Worm (Caenorhabditis elegans) whole organism, L4 larva: ENCODE data around the gene F22B5.10.

Experiments used
- F26F4.8 ChIP-seq: fragments of 200-800 bp; sonication (Bioruptor generic); conservative IDR thresholded peaks from 2 replicates; pipeline ENCODE4 v1.3.6; 2022; ENCODE audit warnings: missing genetic modification characterization, missing compliant biosample characterization
- F49E8.2 ChIP-seq: sonication (generic microtip); optimal IDR thresholded peaks from 2 replicates; lab custom pipeline; 2016; ENCODE audit warnings: missing compliant biosample characterization, mild to moderate bottlenecking, missing genetic modification characterization, borderline replicate concordance
- R02D3.7 ChIP-seq: fragments of 150-350 bp; sonication (generic microtip); optimal IDR thresholded peaks from 3 replicates; lab custom pipeline; 2014; ENCODE audit warnings: missing biosample characterization, missing genetic modification characterization
- T20F7.1 ChIP-seq: fragments of 200-800 bp; sonication (Bioruptor generic); optimal IDR thresholded peaks from 2 replicates; lab custom pipeline; 2018; ENCODE audit warnings: mild to moderate bottlenecking, missing genetic modification characterization, missing compliant biosample characterization
- Y105C5A.15 ChIP-seq: fragments of 200-800 bp; sonication (Bioruptor generic); IDR thresholded peaks from 2 replicates; pipeline ENCODE4 v1.3.6; 2022; ENCODE audit warnings: missing genetic modification characterization, missing compliant biosample characterization
- ZK337.2 ChIP-seq: fragments of 200-800 bp; sonication (Bioruptor generic); IDR thresholded peaks from 2 replicates; pipeline ENCODE4 v1.3.6; 2022; ENCODE audit warnings: missing genetic modification reagents, missing genetic modification characterization, missing compliant biosample characterization
- aha-1 ChIP-seq: fragments of 150-350 bp; peaks from one replicate; lab custom pipeline; 2014; ENCODE audit warnings: missing biosample characterization, missing genetic modification characterization
- ama-1 ChIP-seq: fragments of 150-350 bp; optimal IDR thresholded peaks from 2 replicates; lab custom pipeline; 2014; ENCODE audit warnings: inconsistent platforms, mixed read lengths
- arid-1 ChIP-seq: fragments of 200-800 bp; sonication (Bioruptor generic); conservative IDR thresholded peaks from 2 replicates; pipeline ENCODE4 v1.3.6; 2022; ENCODE audit warnings: missing genetic modification reagents, missing genetic modification characterization, missing compliant biosample characterization
- attf-4 ChIP-seq: sonication (generic microtip); optimal IDR thresholded peaks from 3 replicates; lab custom pipeline; 2017; ENCODE audit warnings: missing biosample characterization, missing genetic modification characterization
- ceh-20 ChIP-seq: fragments of 200-800 bp; sonication (Bioruptor generic); IDR thresholded peaks from 2 replicates; pipeline ENCODE4 v1.3.6; 2022; ENCODE audit warnings: missing genetic modification reagents, missing genetic modification characterization, missing compliant biosample characterization
- ceh-44 ChIP-seq: fragments of 200-800 bp; sonication (Bioruptor generic); IDR thresholded peaks from 2 replicates; pipeline ENCODE4 v1.3.6; 2022; ENCODE audit warnings: missing genetic modification reagents, missing genetic modification characterization, missing compliant biosample characterization
- ceh-62 ChIP-seq: sonication (generic microtip); optimal IDR thresholded peaks from 2 replicates; lab custom pipeline; 2017; ENCODE audit warnings: missing biosample characterization, missing genetic modification characterization
- ces-1 ChIP-seq: fragments of 150-350 bp; sonication (generic microtip); optimal IDR thresholded peaks from 4 replicates; lab custom pipeline; 2014; ENCODE audit warnings: missing biosample characterization, missing genetic modification reagents, missing genetic modification characterization
- daf-12 ChIP-seq: fragments of 150-350 bp; optimal IDR thresholded peaks from 2 replicates; lab custom pipeline; 2014; ENCODE audit warnings: missing biosample characterization, missing genetic modification reagents, missing genetic modification characterization
- daf-16 ChIP-seq, 3 experiments: sonication (generic microtip); optimal IDR thresholded peaks; 2 replicates each; lab custom pipeline; 2016 to 2017; ENCODE audit warnings: missing genetic modification characterization in 3 of 3, missing genetic modification reagents in 3 of 3, mild to moderate bottlenecking in 2 of 3, missing compliant biosample characterization in 2 of 3, missing biosample characterization in 1 of 3, moderate library complexity in 1 of 3
- dmd-9 ChIP-seq: fragments of 200-800 bp; sonication (Bioruptor generic); IDR thresholded peaks from 2 replicates; pipeline ENCODE4 v1.3.6; 2022; ENCODE audit warnings: missing genetic modification reagents, missing genetic modification characterization, missing compliant biosample characterization
- duxl-1 ChIP-seq: sonication (generic microtip); optimal IDR thresholded peaks from 2 replicates; lab custom pipeline; 2016; ENCODE audit warnings: mild to moderate bottlenecking, missing genetic modification characterization, moderate library complexity, missing compliant biosample characterization; ENCODE audit not compliant: poor library complexity
- hif-1 ChIP-seq, 2 experiments: sonication (generic microtip); optimal IDR thresholded peaks; 2 replicates each; lab custom pipeline; 2016 to 2017; ENCODE audit warnings: missing compliant biosample characterization in 2 of 2, missing genetic modification characterization in 2 of 2, missing genetic modification reagents in 2 of 2, missing genotype in 2 of 2, mild to moderate bottlenecking in 1 of 2
- hlh-11 ChIP-seq: fragments of 200-800 bp; sonication (Bioruptor generic); optimal IDR thresholded peaks from 2 replicates; lab custom pipeline; 2018; ENCODE audit warnings: mild to moderate bottlenecking, missing genetic modification characterization, missing compliant biosample characterization
- hlh-30 ChIP-seq: sonication (generic microtip); optimal IDR thresholded peaks from 2 replicates; lab custom pipeline; 2017; ENCODE audit warnings: antibody characterized with exemption, mild to moderate bottlenecking, missing genetic modification characterization, missing compliant biosample characterization; ENCODE audit not compliant: insufficient read depth
- hmg-1.1 ChIP-seq: fragments of 200-800 bp; sonication (Bioruptor generic); IDR thresholded peaks from 2 replicates; pipeline ENCODE4 v1.3.6; 2022; ENCODE audit warnings: missing genetic modification reagents, missing genetic modification characterization, missing compliant biosample characterization
- jun-1 ChIP-seq: fragments of 150-350 bp; optimal IDR thresholded peaks from 2 replicates; lab custom pipeline; 2014; ENCODE audit warnings: missing biosample characterization, missing genetic modification reagents, missing genetic modification characterization
- lim-7 ChIP-seq: fragments of 200-800 bp; sonication (Bioruptor generic); IDR thresholded peaks from 2 replicates; pipeline ENCODE4 v1.3.6; 2022; ENCODE audit warnings: missing genetic modification characterization, missing compliant biosample characterization
- lin-15B ChIP-seq: fragments of 150-350 bp; sonication (generic microtip); optimal IDR thresholded peaks from 3 replicates; lab custom pipeline; 2014; ENCODE audit warnings: missing biosample characterization, missing genetic modification characterization
- lin-29 ChIP-seq: fragments of 200-800 bp; sonication (Bioruptor generic); IDR thresholded peaks from 2 replicates; pipeline ENCODE4 v1.3.6; 2022; ENCODE audit warnings: missing genetic modification reagents, missing genetic modification characterization, missing compliant biosample characterization
- lin-38 ChIP-seq: fragments of 200-800 bp; sonication (Bioruptor generic); IDR thresholded peaks from 2 replicates; pipeline ENCODE4 v1.3.6; 2022; ENCODE audit warnings: missing genetic modification reagents, missing genetic modification characterization, missing compliant biosample characterization
- lsy-2 ChIP-seq, 2 experiments: fragments of 150-350 bp in 1 of 2; sonication (generic microtip) in 1 of 2; optimal IDR thresholded peaks; 2 replicates each; lab custom pipeline; 2014 to 2017; ENCODE audit warnings: missing biosample characterization in 2 of 2, missing genetic modification characterization in 2 of 2
- madf-5 ChIP-seq, 2 experiments: fragments of 200-800 bp; sonication (Bioruptor generic); IDR thresholded peaks; 2 replicates each; pipeline ENCODE4 v1.3.6; 2022; ENCODE audit warnings: missing compliant biosample characterization in 2 of 2, missing genetic modification characterization in 2 of 2
- madf-9 ChIP-seq: fragments of 200-800 bp; sonication (Bioruptor generic); conservative IDR thresholded peaks from 2 replicates; pipeline ENCODE4 v1.3.6; 2022; ENCODE audit warnings: missing genetic modification reagents, missing genetic modification characterization, missing compliant biosample characterization
- mxl-2 ChIP-seq: fragments of 200-800 bp; sonication (Bioruptor generic); conservative IDR thresholded peaks from 2 replicates; pipeline ENCODE4 v1.3.6; 2022; ENCODE audit warnings: missing genetic modification reagents, missing genetic modification characterization, missing compliant biosample characterization
- mxl-3 ChIP-seq: fragments of 200-800 bp; sonication (Bioruptor generic); optimal IDR thresholded peaks from 2 replicates; lab custom pipeline; 2018; ENCODE audit warnings: mild to moderate bottlenecking, missing genetic modification characterization, missing compliant biosample characterization
- nhr-10 ChIP-seq: fragments of 150-350 bp; optimal IDR thresholded peaks from 2 replicates; lab custom pipeline; 2014; ENCODE audit warnings: missing biosample characterization, missing genetic modification characterization
- nhr-11 ChIP-seq: fragments of 150-350 bp; optimal IDR thresholded peaks from 2 replicates; lab custom pipeline; 2014; ENCODE audit warnings: missing biosample characterization, missing genetic modification characterization
- nhr-111 ChIP-seq: fragments of 200-800 bp; sonication (Bioruptor generic); optimal IDR thresholded peaks from 2 replicates; lab custom pipeline; 2018; ENCODE audit warnings: mild to moderate bottlenecking, missing genetic modification characterization, missing compliant biosample characterization
- nhr-237 ChIP-seq: sonication (generic microtip); optimal IDR thresholded peaks from 2 replicates; lab custom pipeline; 2017; ENCODE audit warnings: missing biosample characterization, missing genetic modification characterization
- nhr-25 ChIP-seq: sonication (generic microtip); optimal IDR thresholded peaks from 2 replicates; lab custom pipeline; 2017; ENCODE audit warnings: missing genetic modification characterization, mild to moderate bottlenecking, missing compliant biosample characterization, antibody characterized with exemption, moderate library complexity, borderline replicate concordance; ENCODE audit not compliant: insufficient read depth
- nhr-42 ChIP-seq: fragments of 200-800 bp; sonication (Bioruptor generic); IDR thresholded peaks from 2 replicates; pipeline ENCODE4 v1.3.6; 2022; ENCODE audit warnings: missing genetic modification characterization, missing compliant biosample characterization
- nhr-48 ChIP-seq: sonication (generic microtip); optimal IDR thresholded peaks from 2 replicates; lab custom pipeline; 2016; ENCODE audit warnings: mild to moderate bottlenecking, missing genetic modification characterization, missing compliant biosample characterization
- nhr-6 ChIP-seq: fragments of 150-350 bp; optimal IDR thresholded peaks from 2 replicates; lab custom pipeline; 2014; ENCODE audit warnings: missing biosample characterization, missing genetic modification characterization
- nhr-76 ChIP-seq: fragments of 150-350 bp; optimal IDR thresholded peaks from 2 replicates; lab custom pipeline; 2014; ENCODE audit warnings: missing biosample characterization, missing genetic modification characterization
- rbr-2 ChIP-seq: sonication (generic microtip); optimal IDR thresholded peaks from 2 replicates; lab custom pipeline; 2016; ENCODE audit warnings: missing genotype, missing genetic modification characterization, missing compliant biosample characterization
- saeg-2 ChIP-seq: fragments of 200-800 bp; sonication (Bioruptor generic); IDR thresholded peaks from 2 replicates; pipeline ENCODE4 v1.3.6; 2022; ENCODE audit warnings: missing genetic modification reagents, missing genetic modification characterization, missing compliant biosample characterization
- spr-3 ChIP-seq: fragments of 200-800 bp; sonication (Bioruptor generic); optimal IDR thresholded peaks from 2 replicates; lab custom pipeline; 2018; ENCODE audit warnings: mild to moderate bottlenecking, missing genetic modification characterization, missing compliant biosample characterization
- tag-97 ChIP-seq: fragments of 200-800 bp; sonication (Bioruptor generic); IDR thresholded peaks from 2 replicates; pipeline ENCODE4 v1.3.6; 2022; ENCODE audit warnings: missing genetic modification characterization, missing compliant biosample characterization
- tra-1 ChIP-seq: fragments of 200-800 bp; sonication (Bioruptor generic); IDR thresholded peaks from 2 replicates; pipeline ENCODE4 v1.3.6; 2022; ENCODE audit warnings: missing genetic modification reagents, missing genetic modification characterization, missing compliant biosample characterization
- unc-62 ChIP-seq, 3 experiments: fragments of 150-350 bp in 1 of 3; sonication (generic microtip); optimal IDR thresholded peaks in 2 of 3; peaks in 1 of 3; 1 replicate in 1 of 3; 2 replicates in 2 of 3; lab custom pipeline; 2014 to 2017; ENCODE audit warnings: missing biosample characterization in 3 of 3, missing genetic modification characterization in 3 of 3, missing genetic modification reagents in 3 of 3, missing genotype in 1 of 3
- vab-7 ChIP-seq: fragments of 200-800 bp; sonication (Bioruptor generic); IDR thresholded peaks from 2 replicates; pipeline ENCODE4 v1.3.6; 2022; ENCODE audit warnings: missing genetic modification reagents, missing genetic modification characterization, missing compliant biosample characterization
- zfp-2 ChIP-seq: sonication (generic microtip); optimal IDR thresholded peaks from 2 replicates; lab custom pipeline; 2016; ENCODE audit warnings: mild to moderate bottlenecking, missing genetic modification characterization, missing compliant biosample characterization
- ztf-11 ChIP-seq: fragments of 150-350 bp; optimal IDR thresholded peaks from 2 replicates; lab custom pipeline; 2014; ENCODE audit warnings: missing biosample characterization, missing genetic modification characterization
- ztf-7 ChIP-seq: fragments of 150-350 bp; optimal IDR thresholded peaks from 2 replicates; lab custom pipeline; 2014; ENCODE audit warnings: missing biosample characterization, missing genetic modification characterization

F22B5.10 gene

DNA sequence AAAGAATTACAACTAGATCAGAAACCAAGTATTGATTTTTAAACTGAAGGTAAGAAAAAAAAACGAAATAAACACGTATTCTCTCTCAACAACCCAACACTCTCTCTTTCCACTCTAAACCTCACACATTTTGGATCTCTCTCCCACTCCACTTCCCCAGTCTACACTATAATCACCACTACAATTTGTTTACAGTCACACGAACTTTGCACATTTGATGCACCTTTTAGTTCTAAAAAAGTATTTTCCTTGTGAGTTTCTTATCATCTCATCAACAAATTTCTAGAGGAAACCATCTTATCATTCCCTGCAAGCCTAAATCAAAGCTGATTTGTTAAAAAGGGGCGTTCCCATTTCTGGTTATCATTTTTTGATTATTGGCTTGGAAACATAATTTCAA is 17.6 kb downstream of the F22B5.10 start (continued):
- no peak for TF ChIP-seq F26F4.8 (GFP tag; lab: Robert Waterston, UW)
- TF ChIP-seq nhr-42 = no peak
- TF ChIP-seq daf-16 (GFP tag; optimal IDR thresholded peaks at IDR 0.05; lab: Kevin White, UChicago) = peak in 1 of 2 experiments; percentile 77
- peak; percentile 98 for TF ChIP-seq daf-16 (tag; optimal IDR thresholded peaks at IDR 0.05; lab: Kevin White, UChicago)
- no peak for TF ChIP-seq zfp-2 (tag; lab: Kevin White, UChicago)
- no peak for TF ChIP-seq ztf-11 (tag; lab: Kevin White, UChicago)
- no peak for TF ChIP-seq lin-38
- no peak for TF ChIP-seq ama-1 (lab: Kevin White, UChicago)
- TF ChIP-seq ceh-44 (GFP tag; lab: Robert Waterston, UW) = no peak
- no peak for TF ChIP-seq vab-7 (GFP tag; lab: Robert Waterston, UW)
- TF ChIP-seq lim-7 (GFP tag; lab: Robert Waterston, UW) = no peak
- no peak for TF ChIP-seq tag-97 (GFP tag; lab: Robert Waterston, UW)
- no peak for TF ChIP-seq jun-1 (tag; lab: Kevin White, UChicago)
- no peak for TF ChIP-seq nhr-10
- TF ChIP-seq nhr-76 (tag; lab: Kevin White, UChicago) = no peak
- TF ChIP-seq lsy-2 (tag; optimal IDR thresholded peaks at IDR 0.05; lab: Kevin White, UChicago) = peak in 1 of 2 experiments; percentile 51
- TF ChIP-seq hlh-30 (tag; lab: Kevin White, UChicago) = peak; percentile 54
- no peak for TF ChIP-seq hmg-1.1 (GFP tag; lab: Robert Waterston, UW)
- TF ChIP-seq ces-1 (GFP tag; lab: Kevin White, UChicago) = no peak
- no peak for TF ChIP-seq T20F7.1
- no peak for TF ChIP-seq lin-15B
- no peak for TF ChIP-seq ceh-62 (tag; lab: Kevin White, UChicago)
- no peak for TF ChIP-seq Y105C5A.15
- TF ChIP-seq attf-4 (tag; lab: Kevin White, UChicago) = no peak
- no peak for TF ChIP-seq nhr-237 (tag; lab: Kevin White, UChicago)
- no peak for TF ChIP-seq nhr-11 (tag; lab: Kevin White, UChicago)
- no peak for TF ChIP-seq dmd-9 (GFP tag; lab: Robert Waterston, UW)
- no peak for TF ChIP-seq nhr-6 (tag; lab: Kevin White, UChicago)
- no peak for TF ChIP-seq arid-1 (GFP tag; lab: Robert Waterston, UW)
- TF ChIP-seq F49E8.2 (tag; lab: Kevin White, UChicago) = no peak
- no peak for TF ChIP-seq nhr-111 (GFP tag; lab: Kevin White, UChicago)
- no peak for TF ChIP-seq spr-3 (GFP tag; lab: Kevin White, UChicago)
- TF ChIP-seq madf-9 (GFP tag; lab: Robert Waterston, UW) = no peak
- TF ChIP-seq tra-1 (GFP tag; lab: Robert Waterston, UW) = no peak
- TF ChIP-seq mxl-3 (GFP tag; lab: Kevin White, UChicago) = peak; percentile 19
- no peak for TF ChIP-seq rbr-2 (tag; lab: Kevin White, UChicago)
- TF ChIP-seq aha-1 = peak; percentile 80
- no peak for TF ChIP-seq mxl-2 (GFP tag; lab: Robert Waterston, UW)
- TF ChIP-seq hlh-11 (tag; lab: Kevin White, UChicago) = peak; percentile 87
- TF ChIP-seq hif-1 (tag; optimal IDR thresholded peaks at IDR 0.05; lab: Kevin White, UChicago) = peak in 1 of 2 experiments; percentile 86
- no peak for TF ChIP-seq daf-12 (tag; lab: Kevin White, UChicago)
- no peak for TF ChIP-seq ceh-20
- no peak for TF ChIP-seq ZK337.2 (GFP tag; lab: Robert Waterston, UW)
- TF ChIP-seq nhr-48 = peak; percentile 73
- TF ChIP-seq saeg-2 (GFP tag; lab: Robert Waterston, UW) = no peak
- peak; percentile 16 for TF ChIP-seq nhr-25 (tag; lab: Kevin White, UChicago)
- TF ChIP-seq duxl-1 (tag; lab: Kevin White, UChicago) = no peak
- TF ChIP-seq unc-62 (GFP tag; optimal IDR thresholded peaks at IDR 0.05 in 1 of 2; lab: Kevin White, UChicago) = no peak
- TF ChIP-seq unc-62 (tag; optimal IDR thresholded peaks at IDR 0.05; lab: Kevin White, UChicago) = no peak
- no peak for TF ChIP-seq ztf-7 (tag; lab: Kevin White, UChicago)
- TF ChIP-seq madf-5 (GFP tag; IDR thresholded peaks at IDR 0.05; lab: Robert Waterston, UW) = no peak
- TF ChIP-seq R02D3.7 (tag; lab: Kevin White, UChicago) = no peak
- no peak for TF ChIP-seq lin-29 (GFP tag; lab: Robert Waterston, UW)
